Worm (Caenorhabditis elegans) whole organism, late embryonic: Measurements from ENCODE around the gene ghi-1.

Experiments
- C08G9.2 ChIP-seq: sonication (generic microtip); optimal IDR thresholded peaks from 2 replicates; lab custom pipeline; 2016; ENCODE audit warnings: mild to moderate bottlenecking, missing genetic modification characterization, moderate library complexity, missing compliant biosample characterization
- K09A11.1 ChIP-seq: sonication (generic microtip); optimal IDR thresholded peaks from 2 replicates; lab custom pipeline; 2017; ENCODE audit warnings: antibody characterized with exemption, mild to moderate bottlenecking, missing genetic modification characterization, missing compliant biosample characterization; ENCODE audit not compliant: insufficient read depth
- ahr-1 ChIP-seq: sonication (generic microtip); optimal IDR thresholded peaks from 2 replicates; lab custom pipeline; 2016; ENCODE audit warnings: missing genetic modification characterization, missing compliant biosample characterization
- ceh-14 ChIP-seq: sonication (generic microtip); optimal IDR thresholded peaks from 2 replicates; lab custom pipeline; 2016; ENCODE audit warnings: missing genotype, missing genetic modification characterization, missing compliant biosample characterization
- ceh-2 ChIP-seq: sonication (generic microtip); optimal IDR thresholded peaks from 2 replicates; lab custom pipeline; 2016; ENCODE audit warnings: missing genotype, missing genetic modification characterization, missing compliant biosample characterization
- ceh-22 ChIP-seq: sonication (generic microtip); optimal IDR thresholded peaks from 2 replicates; lab custom pipeline; 2017; ENCODE audit warnings: missing biosample characterization, missing genetic modification characterization
- ceh-34 ChIP-seq: sonication (generic microtip); optimal IDR thresholded peaks from 2 replicates; lab custom pipeline; 2016; ENCODE audit warnings: mild to moderate bottlenecking, missing genetic modification characterization, missing compliant biosample characterization
- ceh-45 ChIP-seq: fragments of 200-800 bp; sonication (Bioruptor generic); IDR thresholded peaks from 2 replicates; pipeline ENCODE4 v1.3.6; 2022; ENCODE audit warnings: missing genetic modification reagents, missing genetic modification characterization, missing compliant biosample characterization
- ceh-48 ChIP-seq: sonication (generic microtip); optimal IDR thresholded peaks from 2 replicates; lab custom pipeline; 2016; ENCODE audit warnings: missing genetic modification characterization, inconsistent platforms, missing compliant biosample characterization
- ceh-6 ChIP-seq: fragments of 200-800 bp; sonication (Bioruptor generic); optimal IDR thresholded peaks from 2 replicates; lab custom pipeline; 2018; ENCODE audit warnings: mild to moderate bottlenecking, missing genetic modification characterization, missing compliant biosample characterization
- dve-1 ChIP-seq: sonication (generic microtip); optimal IDR thresholded peaks from 2 replicates; lab custom pipeline; 2017; ENCODE audit warnings: antibody characterized with exemption, mild to moderate bottlenecking, missing genetic modification characterization, missing compliant biosample characterization
- elt-2 ChIP-seq: sonication (generic microtip); optimal IDR thresholded peaks from 2 replicates; lab custom pipeline; 2016; ENCODE audit warnings: missing genetic modification reagents, missing genetic modification characterization, missing compliant biosample characterization
- ets-4 ChIP-seq: sonication (generic microtip); optimal IDR thresholded peaks from 2 replicates; lab custom pipeline; 2016; ENCODE audit warnings: missing genetic modification characterization, missing compliant biosample characterization
- eyg-1 ChIP-seq: sonication (generic microtip); optimal IDR thresholded peaks from 2 replicates; lab custom pipeline; 2016; ENCODE audit warnings: missing genotype, missing genetic modification characterization, missing compliant biosample characterization
- fkh-6 ChIP-seq: sonication (generic microtip); optimal IDR thresholded peaks from 2 replicates; lab custom pipeline; 2016; ENCODE audit warnings: missing genetic modification characterization, missing compliant biosample characterization
- hlh-13 ChIP-seq: fragments of 200-800 bp; sonication (Bioruptor generic); optimal IDR thresholded peaks from 2 replicates; lab custom pipeline; 2018; ENCODE audit warnings: mild to moderate bottlenecking, missing genetic modification characterization, missing compliant biosample characterization
- hlh-30 ChIP-seq: sonication (generic microtip); optimal IDR thresholded peaks from 2 replicates; lab custom pipeline; 2017; ENCODE audit warnings: antibody characterized with exemption, missing genetic modification characterization, missing compliant biosample characterization; ENCODE audit not compliant: insufficient read depth
- hlh-6 ChIP-seq: sonication (generic microtip); optimal IDR thresholded peaks from 2 replicates; lab custom pipeline; 2016; ENCODE audit warnings: missing genotype, missing genetic modification characterization, missing compliant biosample characterization
- hlh-8 ChIP-seq: sonication (generic microtip); optimal IDR thresholded peaks from 2 replicates; lab custom pipeline; 2016; ENCODE audit warnings: missing genotype, missing genetic modification characterization, missing compliant biosample characterization
- madf-2 ChIP-seq: sonication (generic microtip); optimal IDR thresholded peaks from 2 replicates; lab custom pipeline; 2017; ENCODE audit warnings: missing genetic modification characterization, missing compliant biosample characterization
- mec-3 ChIP-seq: sonication (generic microtip); optimal IDR thresholded peaks from 2 replicates; lab custom pipeline; 2016; ENCODE audit warnings: borderline replicate concordance, missing genetic modification characterization, missing compliant biosample characterization
- nfya-1 ChIP-seq: sonication (generic microtip); optimal IDR thresholded peaks from 2 replicates; lab custom pipeline; 2017; ENCODE audit warnings: missing genetic modification characterization, mild to moderate bottlenecking, missing compliant biosample characterization, antibody characterized with exemption, moderate library complexity
- nhr-11 ChIP-seq: fragments of 150-350 bp; optimal IDR thresholded peaks from 2 replicates; lab custom pipeline; 2014; ENCODE audit warnings: missing biosample characterization, missing genetic modification characterization
- nhr-232 ChIP-seq: sonication (generic microtip); optimal IDR thresholded peaks from 2 replicates; lab custom pipeline; 2016; ENCODE audit warnings: missing genetic modification characterization, missing compliant biosample characterization
- odd-2 ChIP-seq: sonication (generic microtip); optimal IDR thresholded peaks from 2 replicates; lab custom pipeline; 2017; ENCODE audit warnings: antibody characterized with exemption, mild to moderate bottlenecking, missing genetic modification characterization, missing compliant biosample characterization
- pat-9 ChIP-seq: fragments of 200-800 bp; sonication (Bioruptor generic); optimal IDR thresholded peaks from 2 replicates; lab custom pipeline; 2018; ENCODE audit warnings: mild to moderate bottlenecking, missing genetic modification characterization, moderate library complexity, missing compliant biosample characterization
- pax-1 ChIP-seq: fragments of 150-350 bp; optimal IDR thresholded peaks from 2 replicates; lab custom pipeline; 2014; ENCODE audit warnings: missing biosample characterization, missing genetic modification characterization
- pha-4 ChIP-seq: fragments of 150-350 bp; optimal IDR thresholded peaks from 2 replicates; lab custom pipeline; 2018; ENCODE audit warnings: missing biosample characterization, missing genetic modification reagents, missing genetic modification characterization
- pqm-1 ChIP-seq: sonication (generic microtip); optimal IDR thresholded peaks from 2 replicates; lab custom pipeline; 2016; ENCODE audit warnings: missing genetic modification characterization, missing compliant biosample characterization
- pros-1 ChIP-seq: fragments of 150-350 bp; optimal IDR thresholded peaks from 2 replicates; lab custom pipeline; 2014; ENCODE audit warnings: missing biosample characterization, missing genetic modification reagents, missing genetic modification characterization
- ref-2 ChIP-seq: sonication (generic microtip); optimal IDR thresholded peaks from 2 replicates; lab custom pipeline; 2016; ENCODE audit warnings: missing genetic modification characterization, missing compliant biosample characterization
- rnt-1 ChIP-seq: sonication (generic microtip); optimal IDR thresholded peaks from 2 replicates; lab custom pipeline; 2016; ENCODE audit warnings: missing genetic modification characterization, missing compliant biosample characterization
- sdc-2 ChIP-seq: sonication (generic microtip); optimal IDR thresholded peaks from 2 replicates; lab custom pipeline; 2016; ENCODE audit warnings: missing genotype, missing genetic modification characterization, missing compliant biosample characterization
- unc-42 ChIP-seq: sonication (generic microtip); optimal IDR thresholded peaks from 2 replicates; lab custom pipeline; 2016; ENCODE audit warnings: missing genotype, missing genetic modification characterization, missing compliant biosample characterization

Gene ghi-1

DNA sequence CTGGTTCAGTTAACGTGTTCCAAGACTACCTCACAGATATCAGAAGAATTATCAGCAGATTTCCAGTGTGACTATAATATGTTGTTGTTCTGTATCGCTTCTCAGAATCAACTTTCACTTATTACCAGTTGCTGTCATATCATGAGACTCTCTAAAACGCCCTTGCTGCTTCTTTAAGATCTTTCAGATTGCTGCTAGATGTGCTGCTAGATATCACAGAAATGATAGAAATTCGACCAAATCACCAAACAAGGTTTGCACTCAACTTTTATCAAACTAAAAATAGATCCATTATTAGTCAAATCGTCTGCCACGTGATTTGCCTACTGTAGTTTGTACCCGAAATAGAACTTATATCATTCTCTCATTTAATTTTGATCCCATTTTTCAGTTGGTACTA, 2.0 kb upstream of the ghi-1 start:
- TF ChIP-seq pros-1 (tag; lab: Kevin White, UChicago) (no peak), hlh-6 (tag; lab: Kevin White, UChicago) (no peak), hlh-13 (GFP tag; lab: Kevin White, UChicago) (no peak), ceh-34 (no peak), sdc-2 (no peak)

DNA sequence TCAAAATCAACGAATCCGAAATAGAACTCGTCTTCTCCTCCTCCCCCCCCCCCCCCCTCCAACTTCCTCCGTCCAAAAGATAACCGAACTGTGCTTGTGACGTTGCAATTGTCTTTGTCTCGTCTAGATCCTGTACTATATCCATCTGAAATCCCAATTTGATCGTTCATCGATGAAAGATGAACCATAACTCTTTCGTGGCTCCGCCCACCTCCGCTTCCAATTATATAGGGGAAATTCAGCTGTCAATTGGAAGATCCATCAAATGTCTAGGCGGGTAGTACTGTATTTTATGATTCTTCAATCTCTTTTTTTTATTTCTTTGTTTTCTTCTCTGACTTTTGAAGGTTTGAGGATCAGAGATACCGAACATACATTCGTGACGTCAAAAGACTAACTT, 1.2 kb upstream of the ghi-1 start:
- TF ChIP-seq ahr-1 (tag; lab: Kevin White, UChicago) = no peak
- no peak for TF ChIP-seq K09A11.1 (tag; lab: Kevin White, UChicago)

DNA sequence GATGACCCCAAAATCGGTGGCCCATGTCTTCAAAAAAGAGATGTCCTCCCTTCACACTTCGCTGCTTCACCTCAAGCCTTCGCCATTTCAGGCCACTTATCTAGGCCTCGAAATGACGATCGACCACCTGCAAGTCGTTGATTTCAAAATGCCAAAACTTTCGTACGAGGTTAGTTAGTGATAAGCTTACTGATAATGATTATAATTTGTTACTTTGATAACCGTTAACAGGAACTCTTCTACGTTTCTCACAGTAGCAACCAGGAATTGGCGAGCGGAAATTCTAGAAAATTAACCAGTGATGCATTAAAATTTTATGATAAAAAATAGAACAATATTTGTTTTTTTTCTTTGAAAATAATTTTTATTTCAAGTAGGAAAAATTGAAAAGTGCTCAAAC, 327 bp downstream of the ghi-1 start:
- TF ChIP-seq pha-4 (tag; lab: Kevin White, UChicago) = no peak
- no peak for TF ChIP-seq pat-9 (tag; lab: Kevin White, UChicago)
- no peak for TF ChIP-seq ref-2 (tag; lab: Kevin White, UChicago)
- TF ChIP-seq nhr-11 = no peak
- no peak for TF ChIP-seq mec-3 (tag; lab: Kevin White, UChicago)
- TF ChIP-seq C08G9.2 (tag; lab: Kevin White, UChicago) = no peak
- TF ChIP-seq hlh-8 (tag; lab: Kevin White, UChicago) = no peak
- TF ChIP-seq ceh-48 (tag; lab: Kevin White, UChicago) = no peak
- no peak for TF ChIP-seq nhr-232 (tag; lab: Kevin White, UChicago)
- no peak for TF ChIP-seq madf-2
- no peak for TF ChIP-seq ceh-14 (tag; lab: Kevin White, UChicago)
- no peak for TF ChIP-seq ceh-45 (GFP tag; lab: Robert Waterston, UW)
- TF ChIP-seq dve-1 = no peak
- no peak for TF ChIP-seq rnt-1 (tag; lab: Kevin White, UChicago)
- TF ChIP-seq ceh-22 = no peak
- TF ChIP-seq fkh-6 (tag; lab: Kevin White, UChicago) = no peak

DNA sequence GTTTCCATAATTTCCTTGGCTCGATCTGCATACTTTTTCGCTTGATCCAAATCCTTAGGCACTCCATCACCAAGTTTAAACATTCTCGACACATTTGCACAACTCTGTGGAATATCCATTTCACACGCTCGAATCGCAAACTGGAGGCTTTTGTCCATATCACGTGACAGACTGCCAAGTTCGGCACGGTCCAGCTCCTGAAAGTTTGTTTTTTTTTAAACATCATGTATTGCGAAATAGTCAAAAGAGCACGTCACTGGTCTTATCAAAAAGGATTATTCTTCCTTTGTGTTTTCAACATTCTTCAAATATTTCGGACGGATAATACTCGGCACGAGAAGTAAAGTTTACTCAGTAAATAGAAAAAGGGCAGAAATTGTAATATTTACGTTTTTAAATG, 2.7 kb downstream of the ghi-1 start:
- TF ChIP-seq hlh-30 (peak; percentile 49), ceh-6 (GFP tag; lab: Kevin White, UChicago) (no peak)

DNA sequence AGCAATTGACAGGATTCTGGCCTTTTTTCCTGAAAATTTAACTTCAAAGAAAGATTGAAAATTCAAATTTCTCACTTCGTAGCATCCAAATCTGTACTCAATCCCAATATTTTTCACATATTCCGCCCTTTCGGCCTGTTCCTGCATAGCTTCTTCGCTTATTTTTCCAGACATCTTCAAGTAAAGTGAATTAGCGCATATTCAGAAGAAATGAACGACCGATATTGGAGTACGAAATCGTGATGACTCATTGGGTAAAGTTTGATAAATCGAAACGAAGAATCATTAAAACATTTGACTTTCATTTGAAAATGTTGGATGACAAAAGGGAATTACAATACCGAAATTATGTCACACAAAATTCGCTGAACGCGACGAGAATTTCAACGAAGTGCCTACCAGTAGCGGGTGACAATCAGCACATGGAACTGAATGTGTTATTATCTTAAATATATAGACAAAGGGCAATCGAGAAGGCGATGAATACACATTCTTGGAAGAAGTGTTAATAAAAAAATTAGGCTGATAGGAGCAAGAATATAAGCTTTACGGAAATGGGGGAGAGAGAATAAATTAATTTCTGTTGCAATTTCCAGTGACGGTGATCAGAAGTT, 4.5 kb downstream of the ghi-1 start, which contains the start of gene coa-7:
Gene coa-7, minus strand, starts transcription at position 174 of the 614 bp plus-strand sequence.
- TF ChIP-seq hlh-13 (GFP tag; lab: Kevin White, UChicago) (no peak), ets-4 (no peak), unc-42 (no peak), ceh-2 (no peak), pha-4 (tag; lab: Kevin White, UChicago) (no peak), eyg-1 (tag; lab: Kevin White, UChicago) (no peak), hlh-6 (tag; lab: Kevin White, UChicago) (no peak), nfya-1 (tag; lab: Kevin White, UChicago) (no peak), pros-1 (tag; lab: Kevin White, UChicago) (no peak)
- TF ChIP-seq, all 69 proteins: peak for 0

DNA sequence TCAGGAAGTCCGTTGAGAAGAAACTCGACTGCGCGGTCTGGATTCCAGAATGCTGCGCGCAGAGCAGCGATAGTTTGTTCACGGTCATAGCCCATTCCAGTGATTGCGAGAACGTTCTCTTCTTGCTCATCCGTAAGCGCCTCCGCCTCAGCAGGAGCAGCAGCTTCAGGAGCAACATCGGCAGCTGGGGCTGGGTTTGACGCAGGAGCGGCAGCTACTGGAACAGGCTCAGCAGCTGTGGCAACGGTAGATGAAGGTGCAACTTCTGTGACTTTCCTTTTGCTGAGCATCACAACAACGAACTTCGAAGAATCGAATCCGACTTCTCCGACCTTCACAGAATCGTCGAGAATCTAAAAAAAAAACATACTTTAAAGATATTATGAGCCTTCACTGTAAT, 5.6 kb downstream of the ghi-1 start:
- TF ChIP-seq hlh-30 = no peak
- TF ChIP-seq pqm-1 = no peak
- TF ChIP-seq pros-1 (tag; lab: Kevin White, UChicago) = no peak
- no peak for TF ChIP-seq ceh-45 (GFP tag; lab: Robert Waterston, UW)
- no peak for TF ChIP-seq ceh-34
- TF ChIP-seq hlh-13 (GFP tag; lab: Kevin White, UChicago) = no peak
- TF ChIP-seq odd-2 = no peak
- no peak for TF ChIP-seq mec-3 (tag; lab: Kevin White, UChicago)
- no peak for TF ChIP-seq madf-2
- no peak for TF ChIP-seq elt-2 (tag; lab: Kevin White, UChicago)
- no peak for TF ChIP-seq dve-1
- TF ChIP-seq ceh-14 (tag; lab: Kevin White, UChicago) = no peak
- TF ChIP-seq pax-1 (tag; lab: Kevin White, UChicago) = no peak
- no peak for TF ChIP-seq hlh-8 (tag; lab: Kevin White, UChicago)
- TF ChIP-seq eyg-1 (tag; lab: Kevin White, UChicago) = no peak
